Worm (Caenorhabditis elegans) whole organism, L1 larva: Measurements from ENCODE around the gene ZC504.1.

ENCODE experiments used
- Y116A8C.19 ChIP-seq: sonication (generic microtip); optimal IDR thresholded peaks from 2 replicates; lab custom pipeline; 2016; ENCODE audit warnings: missing compliant biosample characterization, missing genetic modification characterization, borderline replicate concordance
- aha-1 ChIP-seq: fragments of 150-350 bp; optimal IDR thresholded peaks from 2 replicates; lab custom pipeline; 2014; ENCODE audit warnings: missing biosample characterization, missing genetic modification characterization
- alr-1 ChIP-seq: fragments of 200-800 bp; sonication (Bioruptor generic); optimal IDR thresholded peaks from 2 replicates; lab custom pipeline; 2018; ENCODE audit warnings: borderline replicate concordance, mild to moderate bottlenecking, missing genetic modification characterization, missing compliant biosample characterization
- ama-1 ChIP-seq: fragments of 150-350 bp; optimal IDR thresholded peaks from 2 replicates; lab custom pipeline; 2014
- ceh-63 ChIP-seq: fragments of 200-800 bp; sonication (Bioruptor generic); optimal IDR thresholded peaks from 2 replicates; lab custom pipeline; 2018; ENCODE audit warnings: mild to moderate bottlenecking, missing genetic modification characterization, missing compliant biosample characterization
- ceh-82 ChIP-seq, 3 experiments: fragments of 150-350 bp in 1 of 3; sonication (generic microtip) in 2 of 3; optimal IDR thresholded peaks; 2 replicates each; lab custom pipeline; 2014 to 2017; ENCODE audit warnings: missing biosample characterization in 3 of 3, missing genetic modification characterization in 3 of 3
- efl-1 ChIP-seq, 4 experiments: fragments of 150-350 bp; optimal IDR thresholded peaks in 3 of 4; peaks in 1 of 4; 1 replicate in 1 of 4; 2 replicates in 3 of 4; lab custom pipeline; 2014; ENCODE audit warnings: missing biosample characterization in 2 of 4, missing genetic modification characterization in 2 of 4, missing genetic modification reagents in 2 of 4
- efl-3 ChIP-seq: fragments of 200-800 bp; sonication (Bioruptor generic); optimal IDR thresholded peaks from 2 replicates; lab custom pipeline; 2018; ENCODE audit warnings: mild to moderate bottlenecking, missing genetic modification characterization, missing compliant biosample characterization
- egl-13 ChIP-seq: sonication (generic microtip); optimal IDR thresholded peaks from 2 replicates; lab custom pipeline; 2016; ENCODE audit warnings: missing genotype, missing genetic modification reagents, missing genetic modification characterization, missing compliant biosample characterization
- elt-2 ChIP-seq: sonication (generic microtip); optimal IDR thresholded peaks from 2 replicates; lab custom pipeline; 2016; ENCODE audit warnings: missing genetic modification characterization, mild to moderate bottlenecking, inconsistent platforms, missing compliant biosample characterization, missing genetic modification reagents
- ets-5 ChIP-seq: fragments of 200-800 bp; sonication (Bioruptor generic); IDR thresholded peaks from 2 replicates; pipeline ENCODE4 v1.3.6; 2022; ENCODE audit warnings: missing genetic modification characterization, missing compliant biosample characterization
- fkh-4 ChIP-seq: sonication (generic microtip); optimal IDR thresholded peaks from 2 replicates; lab custom pipeline; 2016; ENCODE audit warnings: missing compliant biosample characterization, missing genetic modification characterization, borderline replicate concordance
- fos-1 ChIP-seq: fragments of 150-350 bp; optimal IDR thresholded peaks from 2 replicates; lab custom pipeline; 2014; ENCODE audit warnings: missing biosample characterization, missing genetic modification characterization
- grh-1 ChIP-seq: fragments of 200-800 bp; sonication (Bioruptor generic); IDR thresholded peaks from 2 replicates; pipeline ENCODE4 v1.3.6; 2022; ENCODE audit warnings: missing genetic modification reagents, missing genetic modification characterization, missing compliant biosample characterization
- hlh-17 ChIP-seq: fragments of 200-800 bp; sonication (Bioruptor generic); optimal IDR thresholded peaks from 2 replicates; lab custom pipeline; 2018; ENCODE audit warnings: missing genetic modification characterization, mild to moderate bottlenecking, missing compliant biosample characterization, moderate library complexity, borderline replicate concordance
- isw-1 ChIP-seq: fragments of 200-800 bp; sonication (Bioruptor generic); IDR thresholded peaks from 2 replicates; pipeline ENCODE4 v1.3.6; 2022; ENCODE audit warnings: missing genetic modification characterization, missing compliant biosample characterization
- lin-13 ChIP-seq: fragments of 150-350 bp; optimal IDR thresholded peaks from 2 replicates; lab custom pipeline; 2014; ENCODE audit warnings: missing biosample characterization, missing genetic modification reagents, missing genetic modification characterization
- lin-14 ChIP-seq: fragments of 200-800 bp; sonication (Bioruptor generic); optimal IDR thresholded peaks from 2 replicates; lab custom pipeline; 2018; ENCODE audit warnings: mild to moderate bottlenecking, missing genetic modification characterization, moderate library complexity, missing compliant biosample characterization
- lin-39 ChIP-seq: fragments of 150-350 bp; optimal IDR thresholded peaks from 2 replicates; lab custom pipeline; 2014; ENCODE audit warnings: missing biosample characterization, missing genetic modification reagents, missing genetic modification characterization
- lir-3 ChIP-seq: sonication (generic microtip); optimal IDR thresholded peaks from 2 replicates; lab custom pipeline; 2016; ENCODE audit warnings: mild to moderate bottlenecking, missing genetic modification characterization, moderate library complexity, missing compliant biosample characterization; ENCODE audit not compliant: poor library complexity
- lsy-2 ChIP-seq, 2 experiments: fragments of 150-350 bp; optimal IDR thresholded peaks; 2 replicates each; lab custom pipeline; 2014; ENCODE audit warnings: missing biosample characterization in 2 of 2, missing genetic modification characterization in 2 of 2
- mdl-1 ChIP-seq, 2 experiments: fragments of 150-350 bp; optimal IDR thresholded peaks; 2 replicates each; lab custom pipeline; 2014 to 2017; ENCODE audit warnings: missing biosample characterization in 2 of 2, missing genetic modification characterization in 2 of 2, inconsistent platforms in 1 of 2
- mep-1 ChIP-seq: fragments of 150-350 bp; optimal IDR thresholded peaks from 2 replicates; lab custom pipeline; 2014; ENCODE audit warnings: missing biosample characterization, missing genetic modification characterization
- nhr-12 ChIP-seq: sonication (generic microtip); optimal IDR thresholded peaks from 2 replicates; lab custom pipeline; 2017; ENCODE audit warnings: missing biosample characterization, missing genetic modification characterization
- nhr-47 ChIP-seq: sonication (generic microtip); optimal IDR thresholded peaks from 2 replicates; lab custom pipeline; 2016; ENCODE audit warnings: mild to moderate bottlenecking, missing genetic modification characterization, moderate library complexity, missing compliant biosample characterization
- nhr-71 ChIP-seq: sonication (generic microtip); optimal IDR thresholded peaks from 2 replicates; lab custom pipeline; 2016; ENCODE audit warnings: mild to moderate bottlenecking, missing genetic modification characterization, moderate library complexity, missing compliant biosample characterization
- nhr-76 ChIP-seq: sonication (generic microtip); optimal IDR thresholded peaks from 2 replicates; lab custom pipeline; 2017; ENCODE audit warnings: missing biosample characterization, missing genetic modification characterization
- nhr-77 ChIP-seq: fragments of 150-350 bp; optimal IDR thresholded peaks from 2 replicates; lab custom pipeline; 2014; ENCODE audit warnings: missing biosample characterization, missing genetic modification characterization
- nhr-85 ChIP-seq: sonication (generic microtip); peaks from one replicate; lab custom pipeline; 2016; ENCODE audit warnings: missing genetic modification characterization, inconsistent platforms, missing compliant biosample characterization
- nhr-90 ChIP-seq: sonication (generic microtip); optimal IDR thresholded peaks from 2 replicates; lab custom pipeline; 2016; ENCODE audit warnings: mild to moderate bottlenecking, missing genetic modification characterization, missing compliant biosample characterization; ENCODE audit not compliant: poor library complexity
- snu-23 ChIP-seq: sonication (generic microtip); optimal IDR thresholded peaks from 2 replicates; lab custom pipeline; 2016; ENCODE audit warnings: missing genetic modification characterization, missing compliant biosample characterization
- sptf-1 ChIP-seq: fragments of 150-350 bp; optimal IDR thresholded peaks from 2 replicates; lab custom pipeline; 2014; ENCODE audit warnings: missing biosample characterization, missing genetic modification characterization
- sup-37 ChIP-seq: fragments of 200-800 bp; sonication (Bioruptor generic); optimal IDR thresholded peaks from 2 replicates; lab custom pipeline; 2018; ENCODE audit warnings: mild to moderate bottlenecking, missing genetic modification characterization, missing compliant biosample characterization
- unc-62 ChIP-seq: fragments of 150-350 bp; optimal IDR thresholded peaks from 2 replicates; lab custom pipeline; 2014; ENCODE audit warnings: missing biosample characterization, missing genetic modification reagents, missing genetic modification characterization
- unc-86 ChIP-seq: sonication (generic microtip); optimal IDR thresholded peaks from 2 replicates; lab custom pipeline; 2016; ENCODE audit warnings: missing genetic modification characterization, missing compliant biosample characterization
- xbp-1 ChIP-seq: sonication (generic microtip); optimal IDR thresholded peaks from 2 replicates; lab custom pipeline; 2016; ENCODE audit warnings: missing genetic modification characterization, missing compliant biosample characterization
- ztf-11 ChIP-seq, 2 experiments: sonication (generic microtip); optimal IDR thresholded peaks; 2 replicates each; lab custom pipeline; 2016 to 2017; ENCODE audit warnings: missing genetic modification characterization in 2 of 2, missing biosample characterization in 1 of 2, missing compliant biosample characterization in 1 of 2
- ztf-4 ChIP-seq: fragments of 150-350 bp; optimal IDR thresholded peaks from 2 replicates; lab custom pipeline; 2014; ENCODE audit warnings: missing biosample characterization, missing genetic modification characterization

ZC504.1 gene

ce11 chrX:10435492-10435939 lies 28.6 kb downstream of the ZC504.1 start (continued):
- TF ChIP-seq ceh-82 (tag; optimal IDR thresholded peaks at IDR 0.05; lab: Kevin White, UChicago): peak; percentile 35 to 68 (median 36)
- TF ChIP-seq nhr-47 (tag; lab: Kevin White, UChicago): peak; percentile 75
- TF ChIP-seq ztf-4 (tag; lab: Kevin White, UChicago): peak; percentile 35
- TF ChIP-seq hlh-17: no peak
- no peak for TF ChIP-seq aha-1 (tag; lab: Kevin White, UChicago)
- no peak for TF ChIP-seq sup-37 (GFP tag; lab: Kevin White, UChicago)
- peak; percentile 64 for TF ChIP-seq isw-1 (GFP tag; lab: Robert Waterston, UW)
- TF ChIP-seq, all 84 proteins: peak for 36

ce11 chrX:10437421-10437820 lies 30.5 kb downstream of the ZC504.1 start:
- TF ChIP-seq isw-1 (GFP tag; lab: Robert Waterston, UW) (no peak), unc-62 (GFP tag; lab: Kevin White, UChicago) (no peak), ets-5 (GFP tag; lab: Robert Waterston, UW) (no peak), lir-3 (tag; lab: Kevin White, UChicago) (no peak), lin-14 (GFP tag; lab: Kevin White, UChicago) (peak; percentile 49), lsy-2 (tag; optimal IDR thresholded peaks at IDR 0.05; lab: Kevin White, UChicago) (no peak), snu-23 (GFP tag; lab: Kevin White, UChicago) (peak; percentile 12), nhr-90 (tag; lab: Kevin White, UChicago) (no peak), ceh-63 (no peak), fkh-4 (no peak), mep-1 (peak; percentile 24), efl-1 (optimal IDR thresholded peaks at IDR 0.05; lab: Kevin White, UChicago) (no peak), efl-1 (GFP tag; optimal IDR thresholded peaks at IDR 0.05 in 1 of 2; lab: Kevin White, UChicago) (no peak), nhr-76 (tag; lab: Kevin White, UChicago) (no peak), nhr-77 (no peak), egl-13 (tag; lab: Kevin White, UChicago) (no peak), alr-1 (tag; lab: Kevin White, UChicago) (no peak), unc-86 (no peak), sptf-1 (tag; lab: Kevin White, UChicago) (no peak), elt-2 (no peak), grh-1 (GFP tag; lab: Robert Waterston, UW) (no peak), aha-1 (tag; lab: Kevin White, UChicago) (no peak), efl-3 (GFP tag; lab: Kevin White, UChicago) (no peak), lin-13 (GFP tag; lab: Kevin White, UChicago) (no peak), nhr-85 (tag; lab: Kevin White, UChicago) (peak; percentile 76), mdl-1 (tag; optimal IDR thresholded peaks at IDR 0.05; lab: Kevin White, UChicago) (no peak), fos-1 (tag; lab: Kevin White, UChicago) (no peak), xbp-1 (tag; lab: Kevin White, UChicago) (no peak), ama-1 (lab: Kevin White, UChicago) (no peak), nhr-71 (no peak), nhr-47 (tag; lab: Kevin White, UChicago) (no peak), Y116A8C.19 (tag; lab: Kevin White, UChicago) (no peak), lin-39 (no peak), nhr-12 (tag; lab: Kevin White, UChicago) (no peak), ztf-11 (tag; optimal IDR thresholded peaks at IDR 0.05; lab: Kevin White, UChicago) (no peak)

- TF ChIP-seq elt-2: peak; percentile 46
- TF ChIP-seq nhr-85 (tag; lab: Kevin White, UChicago): no peak
- TF ChIP-seq xbp-1 (tag; lab: Kevin White, UChicago): no peak
These were observed 33.8 kb downstream of the ZC504.1 start for ce11 chrX:10440781-10441180.
